Worm (Caenorhabditis elegans) whole organism, L1 larva: ENCODE data around the gene Y42A5A.3.
A peak's percentile ranks its signal among the peaks of the same experiment; 100 is the strongest.

Source experiments
- lin-13 ChIP-seq: fragments of 150-350 bp; optimal IDR thresholded peaks from 2 replicates; lab custom pipeline; 2014; ENCODE audit warnings: missing biosample characterization, missing genetic modification reagents, missing genetic modification characterization
- rnt-1 ChIP-seq: sonication (generic microtip); optimal IDR thresholded peaks from 2 replicates; lab custom pipeline; 2016; ENCODE audit warnings: mild to moderate bottlenecking, missing genetic modification characterization, moderate library complexity, missing compliant biosample characterization
- tlp-1 ChIP-seq: fragments of 150-350 bp; optimal IDR thresholded peaks from 2 replicates; lab custom pipeline; 2014; ENCODE audit warnings: missing biosample characterization, missing genetic modification characterization
- zag-1 ChIP-seq: fragments of 150-350 bp; optimal IDR thresholded peaks from 2 replicates; lab custom pipeline; 2014; ENCODE audit warnings: missing biosample characterization, missing genetic modification characterization

DNA sequence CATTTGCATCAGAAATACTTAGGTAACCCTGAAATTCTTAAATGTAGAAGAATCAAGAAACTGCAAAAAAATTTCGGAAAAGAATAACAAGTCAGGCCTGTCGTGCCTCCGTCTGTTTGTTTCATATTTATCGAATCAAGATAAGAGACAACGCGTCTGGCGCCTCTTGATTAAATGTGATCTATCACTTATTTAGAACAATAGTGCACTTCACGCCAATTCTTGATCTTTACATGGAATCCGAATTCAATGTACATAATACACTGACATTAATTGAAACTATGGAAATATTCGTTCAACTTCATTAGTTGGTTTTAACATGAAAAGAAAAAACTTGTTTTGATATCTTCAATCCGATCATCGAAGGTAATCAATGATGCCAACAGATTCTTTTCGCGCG lies 26.7 kb upstream of the Y42A5A.3 start, which contains the start of gene mboa-2:
- TF ChIP-seq tlp-1 (tag; lab: Kevin White, UChicago), result no peak
- peak; percentile 7 for TF ChIP-seq rnt-1 (tag; lab: Kevin White, UChicago)
- no peak for TF ChIP-seq zag-1 (tag; lab: Kevin White, UChicago)
- no peak for TF ChIP-seq lin-13 (GFP tag; lab: Kevin White, UChicago)
